Worm (Caenorhabditis elegans) whole organism, L2 larva: Measurements from ENCODE around the gene kin-19.

ENCODE experiments used
- elt-3 ChIP-seq: sonication (generic microtip); optimal IDR thresholded peaks from 2 replicates; lab custom pipeline; 2017; ENCODE audit warnings: missing biosample characterization, missing genetic modification characterization
- lin-13 ChIP-seq: fragments of 150-350 bp; optimal IDR thresholded peaks from 2 replicates; lab custom pipeline; 2014; ENCODE audit warnings: missing biosample characterization, missing genetic modification reagents, missing genetic modification characterization
- lin-39 ChIP-seq: fragments of 150-350 bp; optimal IDR thresholded peaks from 2 replicates; lab custom pipeline; 2014; ENCODE audit warnings: missing biosample characterization, missing genetic modification reagents, missing genetic modification characterization
- nhr-237 ChIP-seq: fragments of 150-350 bp; optimal IDR thresholded peaks from 2 replicates; lab custom pipeline; 2014; ENCODE audit warnings: missing biosample characterization, missing genetic modification characterization
- snpc-4 ChIP-seq: fragments of 150-350 bp; optimal IDR thresholded peaks from 2 replicates; lab custom pipeline; 2014; ENCODE audit warnings: missing biosample characterization, missing genetic modification characterization
- ztf-11 ChIP-seq: sonication (generic microtip); optimal IDR thresholded peaks from 2 replicates; lab custom pipeline; 2017; ENCODE audit warnings: missing biosample characterization, missing genetic modification characterization
- ztf-4 ChIP-seq: fragments of 150-350 bp; optimal IDR thresholded peaks from 2 replicates; lab custom pipeline; 2014; ENCODE audit warnings: missing biosample characterization, missing genetic modification characterization

ce11 chrIII:4094681-4095080 lies 8.2 kb upstream of the kin-19 start, which contains the start of gene rnr-2:
- TF ChIP-seq snpc-4 (no peak), lin-13 (GFP tag; lab: Kevin White, UChicago) (no peak), ztf-11 (no peak), lin-39 (tag; lab: Kevin White, UChicago) (no peak), ztf-4 (tag; lab: Kevin White, UChicago) (no peak), elt-3 (no peak), nhr-237 (no peak)
